Fruit fly (Drosophila melanogaster): ENCODE results near the gene Grl36b.

Grl36b gene

dm6 chr2L:18147511-18148072, 22.0 kb upstream of the Grl36b start:
- TF ChIP-seq psq (optimal IDR thresholded peaks at IDR 0.05), result no peak
- TF ChIP-seq usp (GFP tag; optimal IDR thresholded peaks at IDR 0.05), result no peak
- no peak for TF ChIP-seq EcR (GFP tag; optimal IDR thresholded peaks at IDR 0.05)
- no peak for TF ChIP-seq pan (optimal IDR thresholded peaks at IDR 0.05)
- TF ChIP-seq Dll (optimal IDR thresholded peaks at IDR 0.05), result no peak
- TF ChIP-seq CG8478 (optimal IDR thresholded peaks at IDR 0.05), result no peak

- TF ChIP-seq pan (optimal IDR thresholded peaks at IDR 0.05), result no peak
- no peak for TF ChIP-seq CG8478 (optimal IDR thresholded peaks at IDR 0.05)
- TF ChIP-seq usp (GFP tag; optimal IDR thresholded peaks at IDR 0.05), result no peak
- no peak for TF ChIP-seq Dll (optimal IDR thresholded peaks at IDR 0.05)
- no peak for TF ChIP-seq psq (optimal IDR thresholded peaks at IDR 0.05)
- no peak for TF ChIP-seq EcR (GFP tag; optimal IDR thresholded peaks at IDR 0.05)
Observed at dm6 chr2L:18146618-18147099, 21.1 kb upstream of the Grl36b start.

- TF ChIP-seq Dll (optimal IDR thresholded peaks at IDR 0.05), result no peak
- TF ChIP-seq EcR (GFP tag; optimal IDR thresholded peaks at IDR 0.05), result no peak
- no peak for TF ChIP-seq pan (optimal IDR thresholded peaks at IDR 0.05)
- no peak for TF ChIP-seq usp (GFP tag; optimal IDR thresholded peaks at IDR 0.05)
- TF ChIP-seq CG8478 (optimal IDR thresholded peaks at IDR 0.05), result no peak
- no peak for TF ChIP-seq psq (optimal IDR thresholded peaks at IDR 0.05)
Observed at dm6 chr2L:18145826-18146225, 20.3 kb upstream of the Grl36b start.

dm6 chr2L:18145253-18145652, 19.7 kb upstream of the Grl36b start:
- TF ChIP-seq EcR (GFP tag; optimal IDR thresholded peaks at IDR 0.05) (no peak), Dll (optimal IDR thresholded peaks at IDR 0.05) (no peak), psq (optimal IDR thresholded peaks at IDR 0.05) (no peak), usp (GFP tag; optimal IDR thresholded peaks at IDR 0.05) (no peak), CG8478 (optimal IDR thresholded peaks at IDR 0.05) (no peak), pan (optimal IDR thresholded peaks at IDR 0.05) (no peak)

- TF ChIP-seq CG8478 (optimal IDR thresholded peaks at IDR 0.05) (no peak), pan (optimal IDR thresholded peaks at IDR 0.05) (no peak), EcR (GFP tag; optimal IDR thresholded peaks at IDR 0.05) (no peak), psq (optimal IDR thresholded peaks at IDR 0.05) (no peak), Dll (optimal IDR thresholded peaks at IDR 0.05) (no peak), usp (GFP tag; optimal IDR thresholded peaks at IDR 0.05) (no peak)
Observed at dm6 chr2L:18144268-18144834, 18.8 kb upstream of the Grl36b start.

dm6 chr2L:18143176-18143575, 17.6 kb upstream of the Grl36b start:
- TF ChIP-seq EcR (GFP tag; optimal IDR thresholded peaks at IDR 0.05), result no peak
- TF ChIP-seq psq (optimal IDR thresholded peaks at IDR 0.05), result no peak
- TF ChIP-seq CG8478 (optimal IDR thresholded peaks at IDR 0.05), result no peak
- TF ChIP-seq usp (GFP tag; optimal IDR thresholded peaks at IDR 0.05), result no peak
- TF ChIP-seq pan (optimal IDR thresholded peaks at IDR 0.05), result no peak
- TF ChIP-seq Dll (optimal IDR thresholded peaks at IDR 0.05), result no peak

dm6 chr2L:18141471-18142345, 16.2 kb upstream of the Grl36b start:
- TF ChIP-seq EcR (GFP tag; optimal IDR thresholded peaks at IDR 0.05), result no peak
- no peak for TF ChIP-seq pan (optimal IDR thresholded peaks at IDR 0.05)
- no peak for TF ChIP-seq CG8478 (optimal IDR thresholded peaks at IDR 0.05)
- no peak for TF ChIP-seq psq (optimal IDR thresholded peaks at IDR 0.05)
- no peak for TF ChIP-seq usp (GFP tag; optimal IDR thresholded peaks at IDR 0.05)
- no peak for TF ChIP-seq Dll (optimal IDR thresholded peaks at IDR 0.05)

- TF ChIP-seq EcR (GFP tag; optimal IDR thresholded peaks at IDR 0.05) (no peak), Dll (optimal IDR thresholded peaks at IDR 0.05) (no peak), usp (GFP tag; optimal IDR thresholded peaks at IDR 0.05) (no peak), pan (optimal IDR thresholded peaks at IDR 0.05) (no peak), CG8478 (optimal IDR thresholded peaks at IDR 0.05) (no peak), psq (optimal IDR thresholded peaks at IDR 0.05) (no peak)
Observed at dm6 chr2L:18140544-18140943, 15.0 kb upstream of the Grl36b start.

dm6 chr2L:18137591-18138247, 12.2 kb upstream of the Grl36b start, which contains the start of gene kel:
TSS of gene kel (minus strand) at chr2L:18138083.
- no peak for TF ChIP-seq pan (optimal IDR thresholded peaks at IDR 0.05)
- no peak for TF ChIP-seq psq (optimal IDR thresholded peaks at IDR 0.05)
- TF ChIP-seq Dll (optimal IDR thresholded peaks at IDR 0.05), result no peak
- no peak for TF ChIP-seq usp (GFP tag; optimal IDR thresholded peaks at IDR 0.05)
- no peak for TF ChIP-seq CG8478 (optimal IDR thresholded peaks at IDR 0.05)
- no peak for TF ChIP-seq EcR (GFP tag; optimal IDR thresholded peaks at IDR 0.05)

dm6 chr2L:18136427-18136857, 10.9 kb upstream of the Grl36b start:
- TF ChIP-seq EcR (GFP tag; optimal IDR thresholded peaks at IDR 0.05) (no peak), psq (optimal IDR thresholded peaks at IDR 0.05) (no peak), usp (GFP tag; optimal IDR thresholded peaks at IDR 0.05) (no peak), Dll (optimal IDR thresholded peaks at IDR 0.05) (no peak), pan (optimal IDR thresholded peaks at IDR 0.05) (no peak), CG8478 (optimal IDR thresholded peaks at IDR 0.05) (no peak)

- TF ChIP-seq CG8478 (optimal IDR thresholded peaks at IDR 0.05) (no peak), Dll (optimal IDR thresholded peaks at IDR 0.05) (no peak), pan (optimal IDR thresholded peaks at IDR 0.05) (no peak), psq (optimal IDR thresholded peaks at IDR 0.05) (no peak), usp (GFP tag; optimal IDR thresholded peaks at IDR 0.05) (no peak), EcR (GFP tag; optimal IDR thresholded peaks at IDR 0.05) (no peak)
Observed at dm6 chr2L:18134615-18135014, 9.1 kb upstream of the Grl36b start.
